Fruit fly (Drosophila melanogaster) whole organism, embryonic: ENCODE results near the gene GNBP1.

Experiments
- Abd-B ChIP-seq: fragments of 200-800 bp; sonication (Bioruptor generic); optimal IDR thresholded peaks from 2 replicates; lab custom pipeline; 2018; ENCODE audit warnings: missing biosample characterization, mild to moderate bottlenecking, missing genetic modification characterization, moderate library complexity
- Atf3 ChIP-seq: fragments of 200-800 bp; sonication (Bioruptor generic); optimal IDR thresholded peaks from 3 replicates; lab custom pipeline; 2016; ENCODE audit warnings: missing biosample characterization, missing genetic modification characterization
- Bgb ChIP-seq: fragments of 200-800 bp; sonication (Bioruptor generic); IDR thresholded peaks from 2 replicates; pipeline ENCODE4 v1.3.6; 2022; ENCODE audit warnings: missing biosample characterization, missing genetic modification characterization; ENCODE audit not compliant: partially characterized antibody
- CG10959 ChIP-seq: fragments of 200-800 bp; sonication (Bioruptor generic); IDR thresholded peaks from 2 replicates; pipeline ENCODE4 v1.3.6; 2022; ENCODE audit warnings: missing biosample characterization, missing genetic modification characterization
- CG11560 ChIP-seq: fragments of 200-800 bp; sonication (Bioruptor generic); IDR thresholded peaks from 3 replicates; pipeline ENCODE4 v1.3.6; 2022; ENCODE audit warnings: missing biosample characterization, missing genetic modification characterization
- CG11696 ChIP-seq: fragments of 200-800 bp; sonication (Bioruptor generic); IDR thresholded peaks from 2 replicates; pipeline ENCODE4 v1.3.6; 2022; ENCODE audit warnings: missing biosample characterization, missing genetic modification characterization
- CG16813 ChIP-seq: fragments of 200-800 bp; sonication (Bioruptor generic); IDR thresholded peaks from 3 replicates; pipeline ENCODE4 v1.3.6; 2022; ENCODE audit warnings: missing biosample characterization, missing genetic modification characterization; ENCODE audit not compliant: partially characterized antibody
- CG16815 ChIP-seq: fragments of 200-800 bp; sonication (Bioruptor generic); optimal IDR thresholded peaks from 3 replicates; lab custom pipeline; 2017; ENCODE audit warnings: missing biosample characterization, mild to moderate bottlenecking, missing genetic modification characterization
- CG17361 ChIP-seq: fragments of 200-800 bp; sonication (Bioruptor generic); IDR thresholded peaks from 3 replicates; pipeline ENCODE4 v1.3.6; 2022; ENCODE audit warnings: missing biosample characterization, missing genetic modification characterization
- CG18476 ChIP-seq: fragments of 200-800 bp; sonication (Bioruptor generic); optimal IDR thresholded peaks from 2 replicates; lab custom pipeline; 2016; ENCODE audit warnings: missing biosample characterization, mild to moderate bottlenecking, missing genetic modification characterization
- CG2678 ChIP-seq: fragments of 200-800 bp; sonication (Bioruptor generic); optimal IDR thresholded peaks from 3 replicates; lab custom pipeline; 2019; ENCODE audit warnings: missing biosample characterization, mild to moderate bottlenecking, missing genetic modification characterization, moderate library complexity
- CG2889 ChIP-seq: fragments of 200-800 bp; sonication (Bioruptor generic); IDR thresholded peaks from 3 replicates; pipeline ENCODE4 v1.3.6; 2022; ENCODE audit warnings: missing biosample characterization, missing genetic modification characterization
- CG31388 ChIP-seq: fragments of 200-800 bp; sonication (Bioruptor generic); optimal IDR thresholded peaks from 2 replicates; lab custom pipeline; 2016; ENCODE audit warnings: missing biosample characterization, missing genetic modification characterization
- CG3407 ChIP-seq: fragments of 200-800 bp; sonication (Bioruptor generic); optimal IDR thresholded peaks from 2 replicates; lab custom pipeline; 2018; ENCODE audit warnings: missing biosample characterization, mild to moderate bottlenecking, missing genetic modification characterization
- CG4282 ChIP-seq: fragments of 200-800 bp; sonication (Bioruptor generic); optimal IDR thresholded peaks from 2 replicates; lab custom pipeline; 2016; ENCODE audit warnings: missing biosample characterization, missing genetic modification characterization
- CG4424 ChIP-seq: fragments of 200-800 bp; sonication (Bioruptor generic); optimal IDR thresholded peaks from 3 replicates; lab custom pipeline; 2016; ENCODE audit warnings: missing biosample characterization, missing genetic modification characterization
- CG6689 ChIP-seq: fragments of 200-800 bp; sonication (Bioruptor generic); IDR thresholded peaks from 2 replicates; pipeline ENCODE4 v1.3.6; 2022; ENCODE audit warnings: missing biosample characterization, missing genetic modification characterization
- CG7928 ChIP-seq: fragments of 200-800 bp; sonication (Bioruptor generic); optimal IDR thresholded peaks from 2 replicates; lab custom pipeline; 2017; ENCODE audit warnings: missing biosample characterization, mild to moderate bottlenecking, missing genetic modification characterization
- CG7963 ChIP-seq: fragments of 200-800 bp; sonication (Bioruptor generic); IDR thresholded peaks from 3 replicates; pipeline ENCODE4 v1.3.6; 2022; ENCODE audit warnings: missing biosample characterization, missing genetic modification characterization; ENCODE audit not compliant: partially characterized antibody
- CG9797 ChIP-seq: fragments of 200-800 bp; sonication (Bioruptor generic); optimal IDR thresholded peaks from 3 replicates; lab custom pipeline; 2018; ENCODE audit warnings: missing biosample characterization, mild to moderate bottlenecking, missing genetic modification characterization
- CG9876 ChIP-seq: fragments of 200-800 bp; sonication (Bioruptor generic); optimal IDR thresholded peaks from 2 replicates; lab custom pipeline; 2016; ENCODE audit warnings: missing biosample characterization, missing genetic modification characterization
- D ChIP-seq, 2 experiments: fragments of 200-800 bp in 1 of 2; fragments of >200 bp in 1 of 2; sonication (Bioruptor generic) in 1 of 2; optimal IDR thresholded peaks; 2 replicates in 1 of 2; 3 replicates in 1 of 2; lab custom pipeline; 2017; ENCODE audit warnings: mild to moderate bottlenecking in 1 of 2, missing biosample characterization in 1 of 2, missing genetic modification characterization in 1 of 2, missing genetic modification reagents in 1 of 2
- Dip2 ChIP-seq: fragments of 200-800 bp; sonication (Bioruptor generic); IDR thresholded peaks from 2 replicates; pipeline ENCODE4 v1.3.6; 2022; ENCODE audit warnings: missing biosample characterization, missing genetic modification characterization
- HLH3B ChIP-seq: fragments of 200-800 bp; sonication (Bioruptor generic); IDR thresholded peaks from 2 replicates; pipeline ENCODE4 v1.3.6; 2022; ENCODE audit warnings: missing biosample characterization, missing genetic modification characterization
- HLH4C ChIP-seq: fragments of 200-800 bp; sonication (Bioruptor generic); IDR thresholded peaks from 3 replicates; pipeline ENCODE4 v1.3.6; 2022; ENCODE audit warnings: missing biosample characterization, missing genetic modification characterization; ENCODE audit not compliant: partially characterized antibody
- Hand ChIP-seq: fragments of 200-800 bp; sonication (Bioruptor generic); optimal IDR thresholded peaks from 2 replicates; lab custom pipeline; 2017; ENCODE audit warnings: mild to moderate bottlenecking, missing biosample characterization, missing genetic modification reagents, missing genetic modification characterization
- MTF-1 ChIP-seq: fragments of 200-800 bp; sonication (Bioruptor generic); optimal IDR thresholded peaks from 2 replicates; lab custom pipeline; 2018; ENCODE audit warnings: missing biosample characterization, mild to moderate bottlenecking, missing genetic modification characterization, borderline replicate concordance
- Mad ChIP-seq: fragments of 200-800 bp; sonication (Bioruptor generic); optimal IDR thresholded peaks from 2 replicates; lab custom pipeline; 2016; ENCODE audit warnings: missing biosample characterization, missing genetic modification characterization
- Myb ChIP-seq: fragments of 200-800 bp; sonication (Bioruptor generic); optimal IDR thresholded peaks from 2 replicates; lab custom pipeline; 2016; ENCODE audit warnings: missing biosample characterization, missing genetic modification characterization
- NfI ChIP-seq: fragments of 200-800 bp; sonication (Bioruptor generic); optimal IDR thresholded peaks from 3 replicates; lab custom pipeline; 2018; ENCODE audit warnings: missing biosample characterization, mild to moderate bottlenecking, missing genetic modification characterization, moderate library complexity
- Tbp ChIP-seq: fragments of >200 bp; optimal IDR thresholded peaks from 2 replicates; lab custom pipeline; 2018; ENCODE audit warnings: missing biosample characterization, missing genetic modification characterization
- Usf ChIP-seq: fragments of 200-800 bp; sonication (Bioruptor generic); optimal IDR thresholded peaks from 2 replicates; lab custom pipeline; 2017; ENCODE audit warnings: missing genotype, missing biosample characterization, missing genetic modification characterization
- ara ChIP-seq: fragments of 200-800 bp; sonication (Bioruptor generic); IDR thresholded peaks from 2 replicates; pipeline ENCODE4 v1.3.6; 2022; ENCODE audit warnings: missing biosample characterization, missing genetic modification characterization
- bab2 ChIP-seq: fragments of 200-800 bp; sonication (Bioruptor generic); optimal IDR thresholded peaks from 2 replicates; lab custom pipeline; 2016; ENCODE audit warnings: missing biosample characterization, missing genetic modification characterization
- btn ChIP-seq: fragments of 200-800 bp; sonication (Bioruptor generic); optimal IDR thresholded peaks from 2 replicates; lab custom pipeline; 2016; ENCODE audit warnings: missing biosample characterization, missing genetic modification characterization
- dati ChIP-seq: fragments of 200-800 bp; sonication (Bioruptor generic); IDR thresholded peaks from 2 replicates; pipeline ENCODE4 v1.3.6; 2022; ENCODE audit warnings: missing biosample characterization, missing genetic modification characterization
- esg ChIP-seq: fragments of 200-800 bp; sonication (Bioruptor generic); conservative IDR thresholded peaks from 2 replicates; pipeline ENCODE4 v1.3.6; 2022; ENCODE audit warnings: missing biosample characterization, missing genetic modification characterization
- gcm2 ChIP-seq: fragments of 200-800 bp; sonication (Bioruptor generic); optimal IDR thresholded peaks from 2 replicates; lab custom pipeline; 2016; ENCODE audit warnings: missing biosample characterization, missing genetic modification characterization
- lilli ChIP-seq: fragments of 200-800 bp; sonication (Bioruptor generic); optimal IDR thresholded peaks from 3 replicates; lab custom pipeline; 2016; ENCODE audit warnings: missing biosample characterization, missing genetic modification characterization
- p53 ChIP-seq: fragments of 200-800 bp; sonication (Bioruptor generic); optimal IDR thresholded peaks from 2 replicates; lab custom pipeline; 2016; ENCODE audit warnings: missing biosample characterization, missing genetic modification characterization
- pfk ChIP-seq: fragments of 200-800 bp; sonication (Bioruptor generic); optimal IDR thresholded peaks from 2 replicates; lab custom pipeline; 2018; ENCODE audit warnings: missing biosample characterization, mild to moderate bottlenecking, missing genetic modification characterization, moderate library complexity
- pnt ChIP-seq: fragments of 200-800 bp; sonication (Bioruptor generic); optimal IDR thresholded peaks from 3 replicates; lab custom pipeline; 2016; ENCODE audit warnings: missing biosample characterization, missing genetic modification characterization
- sd ChIP-seq: fragments of 200-800 bp; sonication (Bioruptor generic); optimal IDR thresholded peaks from 3 replicates; lab custom pipeline; 2018; ENCODE audit warnings: missing biosample characterization, mild to moderate bottlenecking, missing genetic modification characterization, moderate library complexity
- sim ChIP-seq: fragments of 200-800 bp; sonication (Bioruptor generic); IDR thresholded peaks from 2 replicates; pipeline ENCODE4 v1.3.6; 2022; ENCODE audit warnings: missing biosample characterization, missing genetic modification characterization
- sqz ChIP-seq: fragments of 200-800 bp; sonication (Bioruptor generic); optimal IDR thresholded peaks from 3 replicates; lab custom pipeline; 2018; ENCODE audit warnings: missing biosample characterization, mild to moderate bottlenecking, missing genetic modification characterization
- stwl ChIP-seq: fragments of 200-800 bp; sonication (Bioruptor generic); optimal IDR thresholded peaks from 3 replicates; lab custom pipeline; 2018; ENCODE audit warnings: missing biosample characterization, mild to moderate bottlenecking, missing genetic modification characterization, moderate library complexity
- tio ChIP-seq: fragments of 200-800 bp; sonication (Bioruptor generic); optimal IDR thresholded peaks from 2 replicates; lab custom pipeline; 2017; ENCODE audit warnings: missing biosample characterization, missing genetic modification characterization, inconsistent platforms
- tx ChIP-seq: fragments of 200-800 bp; sonication (Bioruptor generic); optimal IDR thresholded peaks from 2 replicates; lab custom pipeline; 2016; ENCODE audit warnings: missing biosample characterization, missing genetic modification characterization
- vvl ChIP-seq: fragments of 200-800 bp; sonication (Bioruptor generic); IDR thresholded peaks from 2 replicates; pipeline ENCODE4 v1.3.6; 2022; ENCODE audit warnings: missing biosample characterization, missing genetic modification characterization
- zen ChIP-seq: fragments of 200-800 bp; sonication (Bioruptor generic); optimal IDR thresholded peaks from 3 replicates; lab custom pipeline; 2018; ENCODE audit warnings: missing biosample characterization, mild to moderate bottlenecking, missing genetic modification characterization, moderate library complexity

The GNBP1 gene

dm6 chr3L:18672986-18673633 lies 2.5 kb upstream of the GNBP1 start, which contains the start of gene Capr (continued):
- TF ChIP-seq lilli (GFP tag; lab: Kevin White, UChicago) (peak; percentile 55), Myb (peak; percentile 67), pfk (GFP tag; lab: Kevin White, UChicago) (peak; percentile 1), CG9876 (peak; percentile 3), Hand (GFP tag; lab: Kevin White, UChicago) (no peak), Dip2 (GFP tag; lab: Robert Waterston, UW) (no peak), Atf3 (GFP tag; lab: Kevin White, UChicago) (no peak), tx (no peak), btn (no peak), CG31388 (GFP tag; lab: Kevin White, UChicago) (no peak), sd (tag; lab: Kevin White, UChicago) (no peak), NfI (peak; percentile 14), Tbp (GFP tag; lab: Kevin White, UChicago) (no peak), CG7963 (GFP tag; lab: Robert Waterston, UW) (peak; percentile 100), CG16813 (peak; percentile 100), stwl (tag; lab: Kevin White, UChicago) (peak; percentile 89), Bgb (peak; percentile 100), CG16815 (no peak), CG18476 (no peak), p53 (peak; percentile 65), tio (GFP tag; lab: Kevin White, UChicago) (no peak), Abd-B (GFP tag; lab: Kevin White, UChicago) (no peak), vvl (GFP tag; lab: Robert Waterston, UW) (peak; percentile 53), CG2889 (GFP tag; lab: Robert Waterston, UW) (no peak), zen (tag; lab: Kevin White, UChicago) (peak; percentile 12), CG2678 (tag; lab: Kevin White, UChicago) (peak; percentile 25), ara (no peak), bab2 (GFP tag; lab: Kevin White, UChicago) (no peak), sqz (peak; percentile 52), CG9797 (GFP tag; lab: Kevin White, UChicago) (peak; percentile 51), pnt (GFP tag; lab: Kevin White, UChicago) (no peak), esg (GFP tag; lab: Robert Waterston, UW) (no peak), HLH3B (GFP tag; lab: Robert Waterston, UW) (no peak), CG11696 (GFP tag; lab: Robert Waterston, UW) (no peak), dati (GFP tag; lab: Robert Waterston, UW) (no peak), Usf (GFP tag; lab: Kevin White, UChicago) (no peak), HLH4C (GFP tag; lab: Robert Waterston, UW) (peak; percentile 100), CG10959 (GFP tag; lab: Robert Waterston, UW) (no peak), D (optimal IDR thresholded peaks at IDR 0.05; lab: Kevin White, UChicago) (no peak), D (GFP tag; optimal IDR thresholded peaks at IDR 0.05; lab: Kevin White, UChicago) (no peak), CG7928 (GFP tag; lab: Kevin White, UChicago) (no peak), gcm2 (GFP tag; lab: Kevin White, UChicago) (no peak), CG17361 (GFP tag; lab: Robert Waterston, UW) (0 out of 3 replicates have a peak, but pooled peaks have one; percentile 18), MTF-1 (GFP tag; lab: Kevin White, UChicago) (no peak), CG11560 (tag; lab: Robert Waterston, UW) (peak; percentile 60; the same call in 2 of the 3 replicates), CG4424 (GFP tag; lab: Kevin White, UChicago) (no peak), CG3407 (GFP tag; lab: Kevin White, UChicago) (no peak), CG6689 (GFP tag; lab: Robert Waterston, UW) (no peak), CG4282 (GFP tag; lab: Kevin White, UChicago) (peak; percentile 57), sim (no peak), Mad (GFP tag; lab: Kevin White, UChicago) (no peak)
